Worm (Caenorhabditis elegans) whole organism, L3 larva: Measurements from ENCODE around the gene K09D9.1.

Source experiments
- fos-1 ChIP-seq: fragments of 150-350 bp; optimal IDR thresholded peaks from 2 replicates; lab custom pipeline; 2014; ENCODE audit warnings: missing biosample characterization, missing genetic modification characterization
- lin-15B ChIP-seq: fragments of 150-350 bp; optimal IDR thresholded peaks from 2 replicates; lab custom pipeline; 2014; ENCODE audit warnings: missing biosample characterization, missing genetic modification characterization
- nhr-237 ChIP-seq: fragments of 150-350 bp; optimal IDR thresholded peaks from 2 replicates; lab custom pipeline; 2014; ENCODE audit warnings: missing biosample characterization, missing genetic modification characterization
- zag-1 ChIP-seq: fragments of 150-350 bp; optimal IDR thresholded peaks from 2 replicates; lab custom pipeline; 2014; ENCODE audit warnings: missing biosample characterization, missing genetic modification characterization

ce11 chrV:4029627-4030026 lies 4.8 kb downstream of the K09D9.1 start:
- TF ChIP-seq nhr-237 = no peak
- no peak for TF ChIP-seq lin-15B (tag; lab: Kevin White, UChicago)
- no peak for TF ChIP-seq fos-1 (tag; lab: Kevin White, UChicago)
- no peak for TF ChIP-seq zag-1 (tag; lab: Kevin White, UChicago)
